Worm (Caenorhabditis elegans) whole organism, young adult: ENCODE measurements around the gene F38A5.22.

Source experiments
- B0336.3 ChIP-seq: fragments of 200-800 bp; sonication (Bioruptor generic); IDR thresholded peaks from 2 replicates; pipeline ENCODE4 v1.3.6; 2022; ENCODE audit warnings: missing genetic modification characterization, missing compliant biosample characterization
- F22D6.2 ChIP-seq: sonication (generic microtip); optimal IDR thresholded peaks from 2 replicates; lab custom pipeline; 2016; ENCODE audit warnings: mild to moderate bottlenecking, missing genetic modification characterization, missing compliant biosample characterization
- F23B12.7 ChIP-seq: sonication (generic microtip); optimal IDR thresholded peaks from 2 replicates; lab custom pipeline; 2017; ENCODE audit warnings: missing genetic modification characterization, mild to moderate bottlenecking, missing compliant biosample characterization, antibody characterized with exemption, moderate library complexity; ENCODE audit not compliant: insufficient read depth
- F37B4.10 ChIP-seq: fragments of 200-800 bp; sonication (Bioruptor generic); IDR thresholded peaks from 2 replicates; pipeline ENCODE4 v1.3.6; 2022; ENCODE audit warnings: missing genetic modification characterization, missing compliant biosample characterization
- F52B5.7 ChIP-seq: sonication (generic microtip); optimal IDR thresholded peaks from 2 replicates; lab custom pipeline; 2016; ENCODE audit warnings: mild to moderate bottlenecking, missing genetic modification characterization, missing compliant biosample characterization
- T07F8.4 ChIP-seq: sonication (generic microtip); optimal IDR thresholded peaks from 2 replicates; lab custom pipeline; 2016; ENCODE audit warnings: mild to moderate bottlenecking, missing genetic modification characterization, moderate library complexity, missing compliant biosample characterization
- Y79H2A.3 ChIP-seq: fragments of 200-800 bp; sonication (Bioruptor generic); conservative IDR thresholded peaks from 2 replicates; pipeline ENCODE4 v1.3.6; 2022; ENCODE audit warnings: missing genetic modification reagents, missing genetic modification characterization, missing compliant biosample characterization
- Y95B8A.8 ChIP-seq: fragments of 200-800 bp; sonication (Bioruptor generic); IDR thresholded peaks from 2 replicates; pipeline ENCODE4 v1.3.6; 2022; ENCODE audit warnings: missing genetic modification reagents, missing genetic modification characterization, missing compliant biosample characterization
- akir-1 ChIP-seq: fragments of 200-800 bp; sonication (Bioruptor generic); optimal IDR thresholded peaks from 2 replicates; lab custom pipeline; 2018; ENCODE audit warnings: mild to moderate bottlenecking, missing genetic modification characterization, moderate library complexity, missing compliant biosample characterization
- aptf-3 ChIP-seq: fragments of 200-800 bp; sonication (Bioruptor generic); IDR thresholded peaks from 2 replicates; pipeline ENCODE4 v1.3.6; 2022; ENCODE audit warnings: missing genetic modification characterization, missing compliant biosample characterization
- atf-7 ChIP-seq: sonication (generic microtip); optimal IDR thresholded peaks from 2 replicates; lab custom pipeline; 2017; ENCODE audit warnings: mild to moderate bottlenecking, missing genetic modification characterization, missing compliant biosample characterization
- attf-5 ChIP-seq: fragments of 200-800 bp; sonication (Bioruptor generic); optimal IDR thresholded peaks from 2 replicates; lab custom pipeline; 2018; ENCODE audit warnings: mild to moderate bottlenecking, missing genetic modification characterization, missing compliant biosample characterization
- bed-2 ChIP-seq: fragments of 200-800 bp; sonication (Bioruptor generic); IDR thresholded peaks from 2 replicates; pipeline ENCODE4 v1.3.6; 2022; ENCODE audit warnings: missing genetic modification reagents, missing genetic modification characterization, missing compliant biosample characterization
- cebp-1 ChIP-seq, 2 experiments: fragments of 200-800 bp in 1 of 2; sonication (Bioruptor generic) in 1 of 2; sonication (generic microtip) in 1 of 2; IDR thresholded peaks in 1 of 2; optimal IDR thresholded peaks in 1 of 2; 2 replicates each; pipeline versions ENCODE4 v1.3.6 to Lab custom; 2017 to 2022; ENCODE audit warnings: missing compliant biosample characterization in 2 of 2, missing genetic modification characterization in 2 of 2, mild to moderate bottlenecking in 1 of 2, missing genetic modification reagents in 1 of 2, moderate library complexity in 1 of 2
- ceh-27 ChIP-seq: fragments of 200-800 bp; sonication (Bioruptor generic); optimal IDR thresholded peaks from 2 replicates; lab custom pipeline; 2018; ENCODE audit warnings: mild to moderate bottlenecking, missing genetic modification characterization, moderate library complexity, missing compliant biosample characterization
- ceh-91 ChIP-seq: fragments of 200-800 bp; sonication (Bioruptor generic); IDR thresholded peaks from 2 replicates; pipeline ENCODE4 v1.3.6; 2022; ENCODE audit warnings: missing genetic modification reagents, missing genetic modification characterization, missing compliant biosample characterization
- dpff-1 ChIP-seq: sonication (generic microtip); optimal IDR thresholded peaks from 2 replicates; lab custom pipeline; 2017; ENCODE audit warnings: mild to moderate bottlenecking, missing genetic modification characterization, missing compliant biosample characterization
- dpl-1 ChIP-seq: fragments of 150-350 bp; optimal IDR thresholded peaks from 2 replicates; lab custom pipeline; 2014; ENCODE audit warnings: missing biosample characterization, missing genetic modification reagents, missing genetic modification characterization
- ekl-4 ChIP-seq: fragments of 200-800 bp; sonication (Bioruptor generic); IDR thresholded peaks from 2 replicates; pipeline ENCODE4 v1.3.6; 2022; ENCODE audit warnings: missing genetic modification reagents, missing genetic modification characterization, missing compliant biosample characterization
- him-1 ChIP-seq: sonication (generic microtip); optimal IDR thresholded peaks from 2 replicates; lab custom pipeline; 2016; ENCODE audit warnings: missing genotype, missing genetic modification reagents, missing genetic modification characterization, missing compliant biosample characterization
- hsf-1 ChIP-seq: fragments of 200-800 bp; sonication (Bioruptor generic); IDR thresholded peaks from 2 replicates; pipeline ENCODE4 v1.3.6; 2022; ENCODE audit warnings: missing genetic modification reagents, missing genetic modification characterization, missing compliant biosample characterization
- lag-1 ChIP-seq: fragments of 200-800 bp; sonication (Bioruptor generic); IDR thresholded peaks from 2 replicates; pipeline ENCODE4 v1.3.6; 2022; ENCODE audit warnings: missing genetic modification reagents, missing genetic modification characterization, missing compliant biosample characterization
- let-607 ChIP-seq, 2 experiments: fragments of 200-800 bp in 1 of 2; sonication (Bioruptor generic) in 1 of 2; sonication (generic microtip) in 1 of 2; optimal IDR thresholded peaks; 2 replicates each; lab custom pipeline; 2016 to 2018; ENCODE audit warnings: mild to moderate bottlenecking in 2 of 2, missing compliant biosample characterization in 2 of 2, missing genetic modification characterization in 2 of 2, moderate library complexity in 2 of 2, missing genotype in 1 of 2
- lsy-27 ChIP-seq: sonication (generic microtip); optimal IDR thresholded peaks from 2 replicates; lab custom pipeline; 2017; ENCODE audit warnings: missing genetic modification characterization, mild to moderate bottlenecking, missing compliant biosample characterization, antibody characterized with exemption, missing genotype, borderline replicate concordance; ENCODE audit not compliant: insufficient read depth
- madf-10 ChIP-seq: sonication (generic microtip); optimal IDR thresholded peaks from 2 replicates; lab custom pipeline; 2016; ENCODE audit warnings: mild to moderate bottlenecking, missing genetic modification characterization, missing compliant biosample characterization
- madf-6 ChIP-seq: fragments of 200-800 bp; sonication (Bioruptor generic); IDR thresholded peaks from 2 replicates; pipeline ENCODE4 v1.3.6; 2022; ENCODE audit warnings: missing genetic modification reagents, missing genetic modification characterization, missing compliant biosample characterization
- mel-28 ChIP-seq: sonication (generic microtip); optimal IDR thresholded peaks from 2 replicates; lab custom pipeline; 2016; ENCODE audit warnings: borderline replicate concordance, mild to moderate bottlenecking, missing genetic modification characterization, missing compliant biosample characterization
- nfyb-1 ChIP-seq: fragments of 200-800 bp; sonication (Bioruptor generic); IDR thresholded peaks from 2 replicates; pipeline ENCODE4 v1.3.6; 2022; ENCODE audit warnings: missing genetic modification reagents, missing genetic modification characterization, missing compliant biosample characterization
- nhr-27 ChIP-seq: fragments of 200-800 bp; sonication (Bioruptor generic); optimal IDR thresholded peaks from 2 replicates; lab custom pipeline; 2018; ENCODE audit warnings: mild to moderate bottlenecking, missing genetic modification characterization, moderate library complexity, missing compliant biosample characterization
- nhr-80 ChIP-seq: sonication (generic microtip); optimal IDR thresholded peaks from 2 replicates; lab custom pipeline; 2016; ENCODE audit warnings: missing genetic modification characterization, missing compliant biosample characterization
- pbrm-1 ChIP-seq: fragments of 200-800 bp; sonication (Bioruptor generic); IDR thresholded peaks from 2 replicates; pipeline ENCODE4 v1.3.6; 2022; ENCODE audit warnings: missing genetic modification reagents, missing genetic modification characterization, missing compliant biosample characterization
- pha-4 ChIP-seq: fragments of 150-350 bp; sonication (generic microtip); optimal IDR thresholded peaks from 2 replicates; lab custom pipeline; 2014; ENCODE audit warnings: missing biosample characterization, missing genetic modification reagents, missing genetic modification characterization
- rpc-1 ChIP-seq, 2 experiments: fragments of 150-350 bp in 1 of 2; sonication (generic microtip) in 1 of 2; optimal IDR thresholded peaks; 2 replicates each; lab custom pipeline; 2014 to 2018; ENCODE audit warnings: missing biosample characterization in 1 of 2, missing genetic modification characterization in 1 of 2, missing genetic modification reagents in 1 of 2, missing genotype in 1 of 2
- snpc-1.3 ChIP-seq: sonication (generic microtip); optimal IDR thresholded peaks from 2 replicates; lab custom pipeline; 2017; ENCODE audit warnings: missing genetic modification characterization, mild to moderate bottlenecking, missing compliant biosample characterization, antibody characterized with exemption, moderate library complexity, missing genotype, missing genetic modification reagents; ENCODE audit not compliant: insufficient read depth
- snpc-4 ChIP-seq, 5 experiments: fragments of 150-350 bp in 1 of 5; sonication (generic microtip) in 4 of 5; optimal IDR thresholded peaks; 2 replicates each; lab custom pipeline; 2014 to 2018; ENCODE audit warnings: missing genetic modification characterization in 5 of 5, missing biosample characterization in 3 of 5, antibody characterized with exemption in 2 of 5, mild to moderate bottlenecking in 2 of 5, missing compliant biosample characterization in 2 of 5, missing genotype in 2 of 5, moderate library complexity in 2 of 5, missing genetic modification reagents in 1 of 5
- tbp1 ChIP-seq: fragments of 200-800 bp; sonication (Bioruptor generic); optimal IDR thresholded peaks from 2 replicates; lab custom pipeline; 2018; ENCODE audit warnings: mild to moderate bottlenecking, missing genetic modification characterization, missing compliant biosample characterization
- xnd-1 ChIP-seq: sonication (generic microtip); optimal IDR thresholded peaks from 2 replicates; lab custom pipeline; 2016; ENCODE audit warnings: missing genotype, missing genetic modification reagents, missing genetic modification characterization, missing compliant biosample characterization
- ztf-3 ChIP-seq: fragments of 200-800 bp; sonication (Bioruptor generic); optimal IDR thresholded peaks from 2 replicates; lab custom pipeline; 2018; ENCODE audit warnings: mild to moderate bottlenecking, missing genetic modification characterization, missing compliant biosample characterization

F38A5.22 gene

ce11 chrIV:6555388-6556330 is 40.1 kb downstream of the F38A5.22 start, which contains the start of gene paqr-1 (continued):
- peak; percentile 77 for TF ChIP-seq cebp-1 (GFP tag; IDR thresholded peaks at IDR 0.05; lab: Robert Waterston, UW)
- TF ChIP-seq cebp-1 (tag; optimal IDR thresholded peaks at IDR 0.05; lab: Kevin White, UChicago), result peak; percentile 92
- TF ChIP-seq pbrm-1, result no peak
- TF ChIP-seq F37B4.10 (GFP tag; lab: Robert Waterston, UW), result no peak

ce11 chrIV:6554865-6555264 is 40.9 kb downstream of the F38A5.22 start:
- peak; percentile 25 for TF ChIP-seq tbp1 (GFP tag; lab: Kevin White, UChicago)
- TF ChIP-seq B0336.3 (GFP tag; lab: Robert Waterston, UW), result peak; percentile 61; the same call in 1 of the 2 replicates
- no peak for TF ChIP-seq akir-1 (GFP tag; lab: Kevin White, UChicago)
- no peak for TF ChIP-seq cebp-1 (GFP tag; IDR thresholded peaks at IDR 0.05; lab: Robert Waterston, UW)
- TF ChIP-seq cebp-1 (tag; optimal IDR thresholded peaks at IDR 0.05; lab: Kevin White, UChicago), result peak; percentile 31
- TF ChIP-seq ceh-27 (GFP tag; lab: Kevin White, UChicago), result no peak
- TF ChIP-seq aptf-3 (GFP tag; lab: Robert Waterston, UW), result no peak
- no peak for TF ChIP-seq mel-28 (tag; lab: Kevin White, UChicago)
- no peak for TF ChIP-seq madf-6
- 0 out of 2 replicates have a peak, but pooled peaks have one; percentile 46 for TF ChIP-seq Y95B8A.8 (GFP tag; lab: Robert Waterston, UW)
- TF ChIP-seq nhr-80 (tag; lab: Kevin White, UChicago), result peak; percentile 96
- peak; percentile 12 for TF ChIP-seq pha-4
- 0 out of 2 replicates have a peak, but pooled peaks have one; percentile 29 for TF ChIP-seq ekl-4 (GFP tag; lab: Robert Waterston, UW)
- peak; percentile 1 for TF ChIP-seq attf-5 (GFP tag; lab: Kevin White, UChicago)
- TF ChIP-seq madf-10 (tag; lab: Kevin White, UChicago), result peak; percentile 44
- TF ChIP-seq atf-7 (tag; lab: Kevin White, UChicago), result peak; percentile 28
- TF ChIP-seq, all 124 proteins: peak for 10

- TF ChIP-seq him-1 (no peak), mel-28 (tag; lab: Kevin White, UChicago) (no peak), cebp-1 (GFP tag; IDR thresholded peaks at IDR 0.05; lab: Robert Waterston, UW) (no peak), cebp-1 (tag; optimal IDR thresholded peaks at IDR 0.05; lab: Kevin White, UChicago) (peak; percentile 27), dpff-1 (tag; lab: Kevin White, UChicago) (no peak), rpc-1 (optimal IDR thresholded peaks at IDR 0.05; lab: Kevin White, UChicago) (no peak), rpc-1 (tag; optimal IDR thresholded peaks at IDR 0.05; lab: Kevin White, UChicago) (no peak), nfyb-1 (GFP tag; lab: Robert Waterston, UW) (0 out of 2 replicates have a peak, but pooled peaks have one; percentile 7), snpc-1.3 (tag; lab: Kevin White, UChicago) (no peak), hsf-1 (GFP tag; lab: Robert Waterston, UW) (0 out of 2 replicates have a peak, but pooled peaks have one; percentile 10), F52B5.7 (tag; lab: Kevin White, UChicago) (no peak), F22D6.2 (tag; lab: Kevin White, UChicago) (no peak), ztf-3 (no peak), snpc-4 (GFP tag; optimal IDR thresholded peaks at IDR 0.05; lab: Kevin White, UChicago) (no peak), snpc-4 (tag; optimal IDR thresholded peaks at IDR 0.05; lab: Kevin White, UChicago) (peak in 1 of 4 experiments; percentile 9), lag-1 (no peak), Y79H2A.3 (GFP tag; lab: Robert Waterston, UW) (no peak), let-607 (tag; optimal IDR thresholded peaks at IDR 0.05; lab: Kevin White, UChicago) (no peak), F23B12.7 (tag; lab: Kevin White, UChicago) (no peak), nhr-27 (tag; lab: Kevin White, UChicago) (no peak), madf-10 (tag; lab: Kevin White, UChicago) (no peak), dpl-1 (GFP tag; lab: Kevin White, UChicago) (no peak), bed-2 (GFP tag; lab: Robert Waterston, UW) (no peak), xnd-1 (tag; lab: Kevin White, UChicago) (no peak), T07F8.4 (tag; lab: Kevin White, UChicago) (no peak), madf-6 (0 out of 2 replicates have a peak, but pooled peaks have one; percentile 29), lsy-27 (no peak), Y95B8A.8 (GFP tag; lab: Robert Waterston, UW) (0 out of 2 replicates have a peak, but pooled peaks have one; percentile 22), atf-7 (tag; lab: Kevin White, UChicago) (no peak), ceh-91 (GFP tag; lab: Robert Waterston, UW) (no peak), attf-5 (GFP tag; lab: Kevin White, UChicago) (no peak)
These were observed 43.7 kb downstream of the F38A5.22 start for ce11 chrIV:6552036-6552435.
